Fruit fly (Drosophila melanogaster): ENCODE results near the gene CG31029.

DNA sequence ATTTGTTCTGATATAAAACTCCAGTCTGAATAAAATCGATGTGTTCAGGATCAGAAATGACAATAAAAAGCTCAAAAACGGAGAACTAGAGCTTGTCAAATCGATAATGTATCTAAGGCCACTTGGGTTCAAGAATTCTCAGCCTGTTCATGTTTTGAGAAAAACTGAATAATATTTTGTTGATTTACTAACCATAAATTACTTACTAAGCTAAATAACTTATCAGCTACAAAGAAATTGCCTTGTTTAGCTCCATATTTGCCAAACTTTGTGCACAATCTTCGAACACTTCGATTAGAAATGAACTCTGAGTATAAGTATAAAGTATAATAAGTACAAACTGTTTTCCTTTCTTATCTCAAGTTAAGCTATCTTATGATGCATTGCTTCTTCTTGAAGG is at the start of gene CG31029:
- TF ChIP-seq sv (GFP tag; optimal IDR thresholded peaks at IDR 0.05), result no peak
- TF ChIP-seq sage (GFP tag; optimal IDR thresholded peaks at IDR 0.05), result no peak
- TF ChIP-seq Jra (GFP tag; optimal IDR thresholded peaks at IDR 0.05), result no peak
